Worm (Caenorhabditis elegans): ENCODE results near the gene Y57G11C.3.
"Not testable (repeated sequence)": the region's sequence is repeated elsewhere in the genome, so short reads cannot be mapped to it uniquely, and the experiment has no call there.

DNA sequence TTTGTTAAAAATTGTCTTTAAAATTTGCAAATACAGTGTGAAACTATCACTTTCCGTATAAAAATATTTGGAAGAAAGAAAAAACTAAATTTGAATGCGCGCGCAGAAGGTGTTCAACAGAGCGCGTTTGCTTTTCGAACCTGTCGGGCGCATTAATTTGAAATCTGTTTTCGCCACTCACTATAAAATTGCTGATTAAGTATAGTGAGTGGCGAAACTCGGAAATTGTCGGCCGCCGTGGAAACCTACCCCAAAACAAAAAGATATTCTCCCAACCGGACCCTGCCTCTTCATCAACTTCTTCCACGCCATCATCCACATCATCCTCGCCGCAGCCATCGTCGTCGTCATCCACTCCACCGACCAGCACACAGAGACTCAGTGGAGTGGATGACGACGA is 12.6 kb downstream of the Y57G11C.3 start:
- not testable (repeated sequence) for TF ChIP-seq pha-4 (tag; optimal IDR thresholded peaks at IDR 0.05); ama-1 (optimal IDR thresholded peaks at IDR 0.05); ama-1 (GFP tag; optimal IDR thresholded peaks at IDR 0.05)
